Worm (Caenorhabditis elegans) whole organism, late embryonic: ENCODE data around the gene F27E5.5.

Experiments used
- T23F11.4 ChIP-seq: fragments of 200-800 bp; sonication (Bioruptor generic); optimal IDR thresholded peaks from 2 replicates; lab custom pipeline; 2018; ENCODE audit warnings: mild to moderate bottlenecking, missing genetic modification characterization, missing compliant biosample characterization
- Y22D7AL.16 ChIP-seq: sonication (generic microtip); optimal IDR thresholded peaks from 2 replicates; lab custom pipeline; 2016; ENCODE audit warnings: missing genetic modification characterization, missing compliant biosample characterization
- ceh-19 ChIP-seq: fragments of 200-800 bp; sonication (Bioruptor generic); optimal IDR thresholded peaks from 2 replicates; lab custom pipeline; 2018; ENCODE audit warnings: mild to moderate bottlenecking, missing genetic modification characterization, missing compliant biosample characterization
- ceh-30 ChIP-seq: fragments of 150-350 bp; optimal IDR thresholded peaks from 2 replicates; lab custom pipeline; 2014; ENCODE audit warnings: missing biosample characterization, missing genetic modification characterization
- madf-2 ChIP-seq: sonication (generic microtip); optimal IDR thresholded peaks from 2 replicates; lab custom pipeline; 2017; ENCODE audit warnings: missing genetic modification characterization, missing compliant biosample characterization
- nhr-11 ChIP-seq: fragments of 150-350 bp; optimal IDR thresholded peaks from 2 replicates; lab custom pipeline; 2014; ENCODE audit warnings: missing biosample characterization, missing genetic modification characterization
- pag-3 ChIP-seq: sonication (generic microtip); optimal IDR thresholded peaks from 2 replicates; lab custom pipeline; 2016; ENCODE audit warnings: missing compliant biosample characterization, missing genetic modification characterization, borderline replicate concordance
- pha-4 ChIP-seq: fragments of 150-350 bp; optimal IDR thresholded peaks from 2 replicates; lab custom pipeline; 2018; ENCODE audit warnings: missing biosample characterization, missing genetic modification reagents, missing genetic modification characterization
- sox-4 ChIP-seq: sonication (generic microtip); optimal IDR thresholded peaks from 2 replicates; lab custom pipeline; 2017; ENCODE audit warnings: mild to moderate bottlenecking, missing genetic modification characterization, inconsistent platforms, missing compliant biosample characterization

DNA sequence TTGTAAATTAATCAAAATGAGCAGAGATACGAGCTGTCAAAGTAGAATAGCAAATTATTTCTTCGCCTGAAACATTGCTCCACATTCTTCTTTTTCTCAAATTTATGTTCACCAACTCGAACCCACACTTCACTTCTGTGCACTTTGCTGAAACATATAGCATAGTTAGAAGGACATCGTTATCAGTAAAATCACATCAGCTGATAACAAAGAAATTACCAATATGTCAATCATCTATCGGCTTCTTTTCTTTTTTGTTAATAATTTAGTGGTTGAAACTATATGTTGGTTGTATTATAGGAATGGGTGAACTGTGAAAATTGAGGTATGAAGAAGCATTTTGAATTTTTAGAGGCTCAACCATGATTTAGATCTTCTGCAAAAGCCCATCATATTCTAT, 36.4 kb downstream of the F27E5.5 start:
- TF ChIP-seq pag-3 (tag; lab: Kevin White, UChicago) = no peak
- TF ChIP-seq pha-4 (tag; lab: Kevin White, UChicago) = no peak
- TF ChIP-seq ceh-19 (GFP tag; lab: Kevin White, UChicago) = no peak
- no peak for TF ChIP-seq madf-2 (tag; lab: Kevin White, UChicago)
- no peak for TF ChIP-seq Y22D7AL.16
- no peak for TF ChIP-seq T23F11.4 (GFP tag; lab: Kevin White, UChicago)
- no peak for TF ChIP-seq ceh-30 (tag; lab: Kevin White, UChicago)
- TF ChIP-seq nhr-11 (tag; lab: Kevin White, UChicago) = no peak
- no peak for TF ChIP-seq sox-4
